Worm (Caenorhabditis elegans) whole organism, L4/young adult: ENCODE measurements around the gene vps-45.

Experiments
- dao-5 ChIP-seq: sonication (generic microtip); optimal IDR thresholded peaks from 2 replicates; lab custom pipeline; 2016; ENCODE audit warnings: missing genotype, missing genetic modification characterization, moderate library complexity, missing compliant biosample characterization
- him-1 ChIP-seq: sonication (generic microtip); optimal IDR thresholded peaks from 2 replicates; lab custom pipeline; 2016; ENCODE audit warnings: missing genotype, missing genetic modification reagents, missing genetic modification characterization, missing compliant biosample characterization

DNA sequence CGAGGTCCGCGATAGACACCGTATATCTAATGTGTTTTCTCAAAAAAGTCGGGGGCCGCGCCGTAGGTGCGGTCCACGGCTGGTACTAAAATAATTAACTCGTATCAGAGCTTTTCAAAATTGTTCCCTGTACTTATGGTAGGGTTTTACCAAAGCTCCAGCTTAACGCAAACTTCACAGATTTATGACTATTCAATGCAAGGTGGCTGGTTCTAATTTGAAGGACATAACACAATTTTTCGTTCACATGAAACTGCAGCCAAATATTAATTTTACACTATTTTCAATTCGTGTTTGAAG lies 538 bp upstream of the vps-45 start:
- no peak for TF ChIP-seq dao-5 (tag; lab: Kevin White, UChicago)
- TF ChIP-seq him-1: no peak
